Worm (Caenorhabditis elegans): Measurements from ENCODE around the gene gpr-1.

Gene gpr-1

DNA sequence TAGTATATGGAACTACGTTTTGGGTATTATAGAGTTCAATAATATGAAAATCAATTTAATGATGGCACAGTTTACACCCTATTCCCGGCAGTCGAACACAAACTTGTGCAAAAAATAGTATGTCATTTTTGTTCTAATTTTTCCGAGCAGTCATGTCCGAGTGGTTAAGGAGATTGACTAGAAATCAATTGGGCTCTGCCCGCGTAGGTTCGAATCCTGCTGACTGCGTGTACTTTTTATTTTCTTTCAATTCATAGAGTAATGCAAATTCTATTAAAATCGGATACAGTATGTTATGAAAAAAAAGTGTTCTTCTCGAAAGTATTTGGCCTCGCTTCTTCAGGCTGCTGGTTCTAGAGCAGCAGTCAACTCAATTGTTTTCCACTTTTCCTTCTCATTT is 17.3 kb downstream of the gpr-1 start (continued):
- TF ChIP-seq K11D2.4 (GFP tag; IDR thresholded peaks at IDR 0.05) (no peak), bed-2 (GFP tag; IDR thresholded peaks at IDR 0.05) (no peak), rcor-1 (GFP tag; IDR thresholded peaks at IDR 0.05) (no peak), ccch-3 (GFP tag; optimal IDR thresholded peaks at IDR 0.05) (no peak), atf-7 (tag; optimal IDR thresholded peaks at IDR 0.05) (peak; percentile 5), F39B2.1 (GFP tag; IDR thresholded peaks at IDR 0.05) (no peak), mes-4 (tag; optimal IDR thresholded peaks at IDR 0.05) (no peak), C17E4.6 (GFP tag; IDR thresholded peaks at IDR 0.05) (no peak), lin-40 (tag; optimal IDR thresholded peaks at IDR 0.05) (no peak), cebp-2 (GFP tag; IDR thresholded peaks at IDR 0.05) (no peak), B0035.1 (tag; optimal IDR thresholded peaks at IDR 0.05) (no peak), ama-1 (optimal IDR thresholded peaks at IDR 0.05) (no peak), ama-1 (GFP tag; optimal IDR thresholded peaks at IDR 0.05) (peak in 1 of 2 experiments; percentile 28), madf-6 (GFP tag; IDR thresholded peaks at IDR 0.05) (no peak; the same call in 1 of the 2 replicates), ceh-79 (tag; optimal IDR thresholded peaks at IDR 0.05) (no peak), aptf-3 (GFP tag; IDR thresholded peaks at IDR 0.05) (no peak), dpff-1 (tag; optimal IDR thresholded peaks at IDR 0.05) (no peak), B0336.3 (GFP tag; IDR thresholded peaks at IDR 0.05) (no peak), nhr-179 (tag; optimal IDR thresholded peaks at IDR 0.05) (no peak), rpc-1 (optimal IDR thresholded peaks at IDR 0.05) (peak; percentile 78), rpc-1 (tag; optimal IDR thresholded peaks at IDR 0.05) (peak; percentile 88), ceh-27 (GFP tag; optimal IDR thresholded peaks at IDR 0.05) (no peak), tbx-9 (tag; optimal IDR thresholded peaks at IDR 0.05; ENCODE audit: borderline replicate concordance) (no peak), F57A8.1 (GFP tag; optimal IDR thresholded peaks at IDR 0.05) (no peak), snpc-3.4 (tag; optimal IDR thresholded peaks at IDR 0.05) (peak; percentile 71), unc-62 (GFP tag; optimal IDR thresholded peaks at IDR 0.05) (no peak), ceh-91 (GFP tag; IDR thresholded peaks at IDR 0.05) (no peak), B0261.1 (tag; optimal IDR thresholded peaks at IDR 0.05) (peak; percentile 83), mel-28 (tag; optimal IDR thresholded peaks at IDR 0.05; ENCODE audit: borderline replicate concordance) (no peak), ztf-18 (tag; optimal IDR thresholded peaks at IDR 0.05) (peak; percentile 67), Y79H2A.3 (GFP tag; conservative IDR thresholded peaks at IDR 0.05) (no peak), akir-1 (GFP tag; optimal IDR thresholded peaks at IDR 0.05) (no peak), somi-1 (GFP tag; optimal IDR thresholded peaks at IDR 0.05) (no peak), chd-7 (tag; optimal IDR thresholded peaks at IDR 0.05) (no peak), hlh-26 (GFP tag; conservative IDR thresholded peaks at IDR 0.05) (no peak), let-526 (GFP tag; IDR thresholded peaks at IDR 0.05) (0 out of 2 replicates have a peak, but pooled peaks have one; percentile 19), attf-6 (GFP tag; IDR thresholded peaks at IDR 0.05) (no peak), F22D6.2 (tag; optimal IDR thresholded peaks at IDR 0.05) (no peak), pha-4 (tag; optimal IDR thresholded peaks at IDR 0.05) (no peak)

DNA sequence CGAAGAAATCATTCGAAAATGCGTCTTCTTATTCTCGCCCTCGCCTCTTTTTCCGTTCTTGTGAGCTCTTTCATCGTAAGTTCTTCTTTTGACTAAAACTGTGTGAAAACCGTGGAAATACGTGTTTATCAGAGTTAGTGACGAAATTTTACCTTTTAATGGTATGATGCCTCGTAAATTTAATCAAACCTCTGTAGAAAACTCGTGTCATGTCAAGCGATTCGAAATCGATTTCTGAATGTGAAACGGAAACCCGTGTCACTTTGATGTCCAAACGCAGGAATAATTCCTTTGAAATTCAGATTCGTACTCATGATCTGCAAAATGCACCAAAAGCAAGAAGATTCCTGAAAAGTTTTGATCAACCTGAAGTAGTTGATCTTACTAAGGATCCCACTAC is 19.9 kb downstream of the gpr-1 start, which contains the start of gene F22B7.3:
TSS of gene F22B7.3 (plus strand) at position 301 of the 400 bp plus-strand sequence.
- TF ChIP-seq ztf-3 (GFP tag; optimal IDR thresholded peaks at IDR 0.05) (no peak), C06A6.2 (GFP tag; conservative IDR thresholded peaks at IDR 0.05) (no peak), hlh-12 (tag; optimal IDR thresholded peaks at IDR 0.05) (no peak), F23B12.7 (tag; optimal IDR thresholded peaks at IDR 0.05; ENCODE audit: insufficient read depth) (no peak), D2030.7 (GFP tag; IDR thresholded peaks at IDR 0.05) (no peak), mcd-1 (GFP tag; IDR thresholded peaks at IDR 0.05) (no peak), B0019.2 (GFP tag; conservative IDR thresholded peaks at IDR 0.05) (no peak)

Measured in whole organism, young adult.